Fruit fly (Drosophila melanogaster) whole organism, wandering third instar larva: ENCODE measurements around the gene Rpn5.
A peak's percentile ranks its signal among the peaks of the same experiment; 100 is the strongest.

Source experiments
- Abd-B ChIP-seq: fragments of >200 bp; optimal IDR thresholded peaks from 2 replicates; lab custom pipeline; 2017; ENCODE audit warnings: missing biosample characterization, missing genetic modification characterization
- CG32264 ChIP-seq: fragments of 200-800 bp; sonication (Bioruptor generic); optimal IDR thresholded peaks from 2 replicates; lab custom pipeline; 2016; ENCODE audit warnings: missing biosample characterization, missing genetic modification characterization
- CG9705 ChIP-seq: fragments of 200-800 bp; sonication (Bioruptor generic); optimal IDR thresholded peaks from 2 replicates; lab custom pipeline; 2018; ENCODE audit warnings: missing biosample characterization, mild to moderate bottlenecking, missing genetic modification characterization
- CrebA ChIP-seq: fragments of 200-800 bp; sonication (Bioruptor generic); optimal IDR thresholded peaks from 2 replicates; lab custom pipeline; 2016; ENCODE audit warnings: missing biosample characterization, mild to moderate bottlenecking, missing genetic modification characterization, borderline replicate concordance
- Dfd ChIP-seq: fragments of >200 bp; optimal IDR thresholded peaks from 2 replicates; lab custom pipeline; 2017; ENCODE audit warnings: missing biosample characterization, missing genetic modification characterization
- GATAd ChIP-seq: sonication (Bioruptor generic); optimal IDR thresholded peaks from 2 replicates; lab custom pipeline; 2016; ENCODE audit warnings: missing biosample characterization, missing genetic modification characterization
- HLH106 ChIP-seq: fragments of 200-800 bp; optimal IDR thresholded peaks from 3 replicates; lab custom pipeline; 2019; ENCODE audit warnings: missing biosample characterization, mild to moderate bottlenecking, missing genetic modification characterization, moderate library complexity
- Hnf4 ChIP-seq: fragments of 200-800 bp; sonication (Bioruptor generic); optimal IDR thresholded peaks from 2 replicates; lab custom pipeline; 2016; ENCODE audit warnings: missing biosample characterization, mild to moderate bottlenecking, missing genetic modification characterization
- Hr78 ChIP-seq: fragments of >200 bp; optimal IDR thresholded peaks from 2 replicates; lab custom pipeline; 2017; ENCODE audit warnings: missing biosample characterization, missing genetic modification characterization
- Hr83 ChIP-seq: fragments of 200-300 bp; sonication (Bioruptor generic); optimal IDR thresholded peaks from 2 replicates; lab custom pipeline; 2016; ENCODE audit warnings: missing biosample characterization, mild to moderate bottlenecking, missing genetic modification characterization, moderate library complexity; ENCODE audit not compliant: poor library complexity, severe bottlenecking
- Jra ChIP-seq: sonication (Bioruptor generic); optimal IDR thresholded peaks from 2 replicates; lab custom pipeline; 2016; ENCODE audit warnings: missing biosample characterization, missing genetic modification characterization
- Myc ChIP-seq: fragments of >200 bp; optimal IDR thresholded peaks from 2 replicates; lab custom pipeline; 2017
- N ChIP-seq: fragments of >200 bp; optimal IDR thresholded peaks from 2 replicates; lab custom pipeline; 2018; ENCODE audit warnings: missing biosample characterization, missing external identifiers, missing genetic modification characterization
- OdsH ChIP-seq: fragments of 200-800 bp; sonication (Bioruptor generic); optimal IDR thresholded peaks from 2 replicates; lab custom pipeline; 2016; ENCODE audit warnings: missing biosample characterization, mild to moderate bottlenecking, missing genetic modification characterization
- Rel ChIP-seq, 2 experiments: fragments of 200-800 bp; sonication (Bioruptor generic) in 1 of 2; optimal IDR thresholded peaks; 2 replicates in 1 of 2; 3 replicates in 1 of 2; lab custom pipeline; 2016 to 2019; ENCODE audit warnings: mild to moderate bottlenecking in 2 of 2, missing biosample characterization in 2 of 2, missing genetic modification characterization in 2 of 2, moderate library complexity in 1 of 2
- Sp1 ChIP-seq: fragments of 200-800 bp; sonication (Bioruptor generic); optimal IDR thresholded peaks from 3 replicates; lab custom pipeline; 2019; ENCODE audit warnings: missing biosample characterization, mild to moderate bottlenecking, missing genetic modification characterization, moderate library complexity
- Vsx2 ChIP-seq: fragments of 200-300, 225-300 bp; sonication (Bioruptor generic); optimal IDR thresholded peaks from 2 replicates; lab custom pipeline; 2018; ENCODE audit warnings: missing biosample characterization, missing genetic modification characterization; ENCODE audit not compliant: partially characterized antibody
- br ChIP-seq: fragments of 200-800 bp; sonication (Bioruptor generic); optimal IDR thresholded peaks from 2 replicates; lab custom pipeline; 2016; ENCODE audit warnings: missing biosample characterization, missing genetic modification characterization
- brk ChIP-seq: fragments of 200-800 bp; sonication (Bioruptor generic); optimal IDR thresholded peaks from 2 replicates; lab custom pipeline; 2016; ENCODE audit warnings: missing biosample characterization, mild to moderate bottlenecking, missing genetic modification characterization
- dl ChIP-seq, 2 experiments: fragments of 175-275, 200-275 bp in 1 of 2; fragments of 200-275 bp in 1 of 2; sonication (Bioruptor generic); optimal IDR thresholded peaks; lab custom pipeline; 2018; ENCODE audit warnings: mild to moderate bottlenecking in 2 of 2, missing biosample characterization in 2 of 2, missing genetic modification characterization in 2 of 2, moderate library complexity in 2 of 2; ENCODE audit not compliant: partially characterized antibody in 2 of 2, insufficient read depth in 1 of 2
- dmrt93B ChIP-seq: fragments of 200-800 bp; sonication (Bioruptor generic); optimal IDR thresholded peaks from 2 replicates; lab custom pipeline; 2018; ENCODE audit warnings: missing biosample characterization, mild to moderate bottlenecking, missing genetic modification characterization
- dsf ChIP-seq: sonication (Bioruptor generic); optimal IDR thresholded peaks from 2 replicates; lab custom pipeline; 2016; ENCODE audit warnings: missing biosample characterization, missing genetic modification characterization, borderline replicate concordance
- ey ChIP-seq: fragments of 200-800 bp; sonication (Bioruptor generic); optimal IDR thresholded peaks from 2 replicates; lab custom pipeline; 2016; ENCODE audit warnings: missing biosample characterization, missing genetic modification characterization
- foxo ChIP-seq, 2 experiments: fragments of 200-800 bp; sonication (Bioruptor generic); optimal IDR thresholded peaks; 2 replicates in 1 of 2; 3 replicates in 1 of 2; lab custom pipeline; 2016 to 2017; ENCODE audit warnings: missing biosample characterization in 2 of 2, missing genetic modification characterization in 2 of 2
- fru ChIP-seq: fragments of 200-800 bp; sonication (Bioruptor generic); optimal IDR thresholded peaks from 3 replicates; lab custom pipeline; 2016; ENCODE audit warnings: missing biosample characterization, mild to moderate bottlenecking, missing genetic modification characterization
- h ChIP-seq: fragments of 200-800 bp; sonication (Bioruptor generic); optimal IDR thresholded peaks from 3 replicates; lab custom pipeline; 2016; ENCODE audit warnings: missing biosample characterization, mild to moderate bottlenecking, missing genetic modification characterization
- pan ChIP-seq: fragments of >200 bp; optimal IDR thresholded peaks from 2 replicates; lab custom pipeline; 2017
- psq ChIP-seq: fragments of 200-800 bp; sonication (Bioruptor generic); optimal IDR thresholded peaks from 3 replicates; lab custom pipeline; 2017; ENCODE audit warnings: missing biosample characterization, mild to moderate bottlenecking, missing genetic modification characterization, moderate library complexity
- rgr ChIP-seq: fragments of 200-800 bp; sonication (Bioruptor generic); optimal IDR thresholded peaks from 3 replicates; lab custom pipeline; 2016; ENCODE audit warnings: missing biosample characterization, mild to moderate bottlenecking, missing genetic modification characterization
- sage ChIP-seq: fragments of 200-800 bp; sonication (Bioruptor generic); optimal IDR thresholded peaks from 2 replicates; lab custom pipeline; 2016; ENCODE audit warnings: missing biosample characterization, mild to moderate bottlenecking, missing genetic modification characterization
- sv ChIP-seq: fragments of 200-800 bp; sonication (Bioruptor generic); optimal IDR thresholded peaks from 3 replicates; lab custom pipeline; 2016; ENCODE audit warnings: missing biosample characterization, missing genetic modification characterization
- tai ChIP-seq: sonication (Bioruptor generic); optimal IDR thresholded peaks from 2 replicates; lab custom pipeline; 2016; ENCODE audit warnings: missing biosample characterization, missing genetic modification characterization
- usp ChIP-seq: fragments of >200 bp; optimal IDR thresholded peaks from 2 replicates; lab custom pipeline; 2017; ENCODE audit warnings: missing biosample characterization, missing genetic modification characterization
- woc ChIP-seq: sonication (Bioruptor generic); optimal IDR thresholded peaks from 2 replicates; lab custom pipeline; 2016; ENCODE audit warnings: missing biosample characterization, mild to moderate bottlenecking, missing genetic modification characterization

The Rpn5 gene

DNA sequence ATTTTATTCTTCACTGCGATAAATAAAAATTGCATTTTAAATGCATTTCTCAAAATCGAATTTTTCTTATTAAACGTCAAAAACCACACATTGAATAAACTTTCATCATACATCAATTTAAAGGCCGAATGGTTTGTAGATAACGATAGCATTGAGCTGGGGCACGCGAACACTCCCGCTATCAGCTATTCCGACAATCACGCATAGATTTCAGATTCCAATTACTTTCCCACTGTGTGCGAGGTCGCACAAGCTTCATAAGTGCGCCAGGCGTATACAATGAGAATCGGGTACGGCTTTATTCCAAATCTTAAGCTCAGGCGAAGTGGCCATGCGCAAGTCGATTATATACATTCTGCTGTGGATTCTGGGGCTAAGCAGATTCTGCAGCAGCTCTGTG lies 32.5 kb downstream of the Rpn5 start, which contains the start of gene CG46303:
Gene CG46303 (plus strand): TSS at position 223 of the 400 bp plus-strand sequence.
- TF ChIP-seq CG9705 (no peak), h (GFP tag; lab: Kevin White, UChicago) (peak; percentile 51), dsf (GFP tag; lab: Kevin White, UChicago) (no peak), Rel (GFP tag; optimal IDR thresholded peaks at IDR 0.05; lab: Kevin White, UChicago) (no peak), Rel (tag; optimal IDR thresholded peaks at IDR 0.05; lab: Kevin White, UChicago) (no peak), br (GFP tag; lab: Kevin White, UChicago) (no peak)
- TF ChIP-seq, all 38 proteins: peak for 1

- TF ChIP-seq tai (GFP tag; lab: Kevin White, UChicago) (no peak), sage (GFP tag; lab: Kevin White, UChicago) (peak; percentile 78), br (GFP tag; lab: Kevin White, UChicago) (peak; percentile 70), GATAd (GFP tag; lab: Kevin White, UChicago) (no peak), Dfd (GFP tag; lab: Kevin White, UChicago) (no peak), Sp1 (peak; percentile 70), Vsx2 (no peak), N (no peak), ey (peak; percentile 50), usp (no peak), rgr (peak; percentile 82), OdsH (GFP tag; lab: Kevin White, UChicago) (peak; percentile 77), woc (peak; percentile 76), CrebA (peak; percentile 46), sv (GFP tag; lab: Kevin White, UChicago) (peak; percentile 68), dmrt93B (GFP tag; lab: Kevin White, UChicago) (peak; percentile 45), Myc (lab: Kevin White, UChicago) (peak; percentile 33), brk (GFP tag; lab: Kevin White, UChicago) (peak; percentile 92), HLH106 (peak; percentile 78), Abd-B (no peak), fru (peak; percentile 67), psq (peak; percentile 68), CG32264 (GFP tag; lab: Kevin White, UChicago) (peak; percentile 21), Hr83 (GFP tag; lab: Kevin White, UChicago) (peak; percentile 27), dsf (GFP tag; lab: Kevin White, UChicago) (peak; percentile 58), Hnf4 (GFP tag; lab: Kevin White, UChicago) (peak; percentile 88), h (GFP tag; lab: Kevin White, UChicago) (peak; percentile 83), dl (GFP tag; optimal IDR thresholded peaks at IDR 0.05; lab: Kevin White, UChicago; ENCODE audit: insufficient read depth in 1 of 2, partially characterized antibody in 2 of 2) (no peak), Jra (GFP tag; lab: Kevin White, UChicago) (peak; percentile 86), foxo (GFP tag; optimal IDR thresholded peaks at IDR 0.05; lab: Kevin White, UChicago) (peak in 1 of 2 experiments; percentile 79), CG9705 (peak; percentile 48), Rel (GFP tag; optimal IDR thresholded peaks at IDR 0.05; lab: Kevin White, UChicago) (peak; percentile 25), Rel (tag; optimal IDR thresholded peaks at IDR 0.05; lab: Kevin White, UChicago) (peak; percentile 41), pan (lab: Kevin White, UChicago) (no peak)
Measured at dm6 chr3R:5824456-5824855, 35.2 kb downstream of the Rpn5 start, which contains the start of the genes Sec20 and dgrn. Gene Sec20 (minus strand): TSS chr3R:5824532. Gene dgrn (plus strand): TSS chr3R:5824615.

- no peak for TF ChIP-seq Hr78 (GFP tag; lab: Kevin White, UChicago)
- no peak for TF ChIP-seq Abd-B
- no peak for TF ChIP-seq Sp1
- TF ChIP-seq h (GFP tag; lab: Kevin White, UChicago), result no peak
- TF ChIP-seq Vsx2, result no peak
- no peak for TF ChIP-seq Dfd (GFP tag; lab: Kevin White, UChicago)
- no peak for TF ChIP-seq HLH106
- TF ChIP-seq ey, result no peak
Measured at dm6 chr3R:5829762-5830161, 40.5 kb downstream of the Rpn5 start, which contains the start of gene glob3. Gene glob3 (plus strand): TSS chr3R:5830062.

- TF ChIP-seq ey (no peak), Abd-B (no peak), Rel (GFP tag; optimal IDR thresholded peaks at IDR 0.05; lab: Kevin White, UChicago) (no peak), Rel (tag; optimal IDR thresholded peaks at IDR 0.05; lab: Kevin White, UChicago) (no peak), OdsH (GFP tag; lab: Kevin White, UChicago) (no peak), foxo (GFP tag; optimal IDR thresholded peaks at IDR 0.05; lab: Kevin White, UChicago) (no peak), CrebA (no peak), HLH106 (no peak), psq (no peak), CG9705 (no peak), sv (GFP tag; lab: Kevin White, UChicago) (no peak), Hnf4 (GFP tag; lab: Kevin White, UChicago) (no peak), rgr (no peak)
Measured at dm6 chr3R:5831339-5831738, 42.0 kb downstream of the Rpn5 start, which contains the start of gene CG1208. Gene CG1208 (plus strand): TSS chr3R:5831639.
